Fruit fly (Drosophila melanogaster): Measurements from ENCODE around the gene Pdcd4.

- no peak for TF ChIP-seq CG8478 (optimal IDR thresholded peaks at IDR 0.05)
- TF ChIP-seq CTCF (optimal IDR thresholded peaks at IDR 0.05) = no peak
Measured at dm6 chrX:13755152-13755557, at the start of gene Pdcd4.

All from S2 (cell line).